Fruit fly (Drosophila melanogaster) S2 (cell line): ENCODE measurements around the gene Lrr47.

Source experiments
- CG8478 ChIP-seq: fragments of >200 bp; optimal IDR thresholded peaks from 2 replicates; lab custom pipeline; 2018
- CTCF ChIP-seq, 2 experiments: fragments of >200 bp; optimal IDR thresholded peaks; 2 replicates each; lab custom pipeline; 2018

DNA sequence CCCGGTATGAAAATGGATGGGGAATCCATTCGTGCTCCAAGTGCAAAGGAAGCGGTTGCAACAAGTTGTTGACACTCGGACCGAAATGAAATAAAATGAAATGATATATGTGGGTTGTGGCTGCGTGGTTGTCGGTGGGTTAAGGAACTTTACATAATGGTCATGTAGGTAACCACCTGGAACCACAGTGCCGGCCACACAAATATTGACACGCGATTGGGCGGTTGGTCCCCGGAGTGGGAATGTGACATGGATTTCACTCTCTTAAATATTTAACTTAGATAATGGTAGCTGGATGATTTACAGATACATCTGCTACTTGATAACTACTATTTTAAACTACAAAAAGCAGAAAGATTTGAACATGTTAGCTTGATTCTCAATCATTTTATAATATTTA, 12.2 kb upstream of the Lrr47 start:
- TF ChIP-seq CG8478 (lab: Kevin White, UChicago) (no peak), CTCF (optimal IDR thresholded peaks at IDR 0.05; lab: Kevin White, UChicago) (no peak)
